Worm (Caenorhabditis elegans) whole organism, dauer: ENCODE measurements around the gene ttr-40.
"Not testable (repeated sequence)": the region's sequence is repeated elsewhere in the genome, so short reads cannot be mapped to it uniquely, and the experiment has no call there.

Experiments used
- unc-62 ChIP-seq: sonication (generic microtip); optimal IDR thresholded peaks from 2 replicates; lab custom pipeline; 2017; ENCODE audit warnings: missing biosample characterization, missing genetic modification reagents, missing genetic modification characterization

Gene ttr-40

DNA sequence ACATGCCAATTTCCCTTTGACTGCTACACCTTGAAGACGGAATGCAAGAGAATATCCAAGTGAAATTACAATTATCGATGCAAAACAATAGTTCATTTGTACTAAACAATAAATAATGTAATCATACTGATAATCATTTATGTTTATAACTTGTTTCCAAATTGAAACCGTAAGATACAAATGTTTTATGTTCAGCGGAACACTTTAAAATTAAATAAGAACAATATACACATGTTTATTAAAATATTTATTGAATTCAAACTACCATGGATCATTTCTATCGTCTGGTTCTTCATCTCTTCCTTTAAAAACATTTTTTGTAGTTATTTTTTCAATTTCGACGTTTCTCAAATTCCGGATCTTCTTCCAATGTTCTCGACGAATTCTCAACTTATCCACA is at the start of gene ttr-40:
Gene ttr-40, minus strand, starts transcription at position 101 of the 400 bp plus-strand sequence.
- no peak for TF ChIP-seq unc-62 (GFP tag; lab: Kevin White, UChicago)

DNA sequence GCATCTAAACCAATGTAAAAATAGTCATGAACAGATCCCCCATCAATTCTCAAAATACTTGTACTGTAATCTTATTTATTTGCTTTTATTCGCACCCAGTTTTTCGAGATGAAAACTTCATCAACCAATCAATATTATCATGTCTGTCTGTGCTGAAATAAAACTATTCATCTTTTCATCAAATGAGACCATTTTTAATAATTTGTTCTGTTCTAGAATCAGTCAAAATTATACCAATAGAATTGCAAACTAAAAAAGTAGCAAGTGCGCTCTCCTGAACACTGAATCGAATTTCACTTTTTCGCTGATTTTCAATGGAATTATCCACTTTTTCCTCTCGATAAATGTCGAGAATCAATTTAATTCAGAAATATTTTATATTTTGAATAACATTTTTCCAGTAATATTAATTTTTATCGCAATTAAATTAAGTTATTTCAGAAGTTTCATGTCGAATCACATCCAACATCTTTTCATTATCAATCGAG is 44.7 kb upstream of the ttr-40 start, which contains the start of gene trpp-4:
Gene trpp-4, plus strand, starts transcription at position 442 of the 488 bp plus-strand sequence.
- no peak for TF ChIP-seq unc-62 (GFP tag; lab: Kevin White, UChicago)

- TF ChIP-seq unc-62 (GFP tag; lab: Kevin White, UChicago): no peak
Measured at ce11 chrV:9394938-9395639, 39.8 kb upstream of the ttr-40 start.

ce11 chrV:9391959-9392358 is 36.7 kb upstream of the ttr-40 start:
- TF ChIP-seq unc-62 (GFP tag; lab: Kevin White, UChicago): no peak

DNA sequence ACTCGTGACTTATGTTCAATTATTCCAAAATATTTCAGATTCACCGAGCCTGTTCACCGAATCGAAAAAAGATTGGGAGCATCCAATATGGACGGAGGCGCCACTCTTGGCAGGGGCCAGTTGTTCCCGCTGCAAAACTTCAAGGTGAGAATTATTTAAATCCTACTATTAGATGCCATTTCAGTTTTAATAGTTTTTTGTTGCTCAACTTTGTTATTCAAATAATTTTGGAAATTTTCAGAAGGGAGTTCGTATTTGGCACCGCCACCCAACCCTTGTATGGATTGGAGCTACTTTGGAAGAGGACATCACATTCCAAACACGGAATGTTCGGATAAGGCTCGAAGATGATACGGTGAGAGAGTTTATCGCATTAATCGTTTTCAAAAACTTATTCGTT is 30.9 kb upstream of the ttr-40 start, which contains the start of gene hum-2:
Gene hum-2, plus strand, starts transcription at position 33 of the 400 bp plus-strand sequence.
- no peak for TF ChIP-seq unc-62 (GFP tag; lab: Kevin White, UChicago)

DNA sequence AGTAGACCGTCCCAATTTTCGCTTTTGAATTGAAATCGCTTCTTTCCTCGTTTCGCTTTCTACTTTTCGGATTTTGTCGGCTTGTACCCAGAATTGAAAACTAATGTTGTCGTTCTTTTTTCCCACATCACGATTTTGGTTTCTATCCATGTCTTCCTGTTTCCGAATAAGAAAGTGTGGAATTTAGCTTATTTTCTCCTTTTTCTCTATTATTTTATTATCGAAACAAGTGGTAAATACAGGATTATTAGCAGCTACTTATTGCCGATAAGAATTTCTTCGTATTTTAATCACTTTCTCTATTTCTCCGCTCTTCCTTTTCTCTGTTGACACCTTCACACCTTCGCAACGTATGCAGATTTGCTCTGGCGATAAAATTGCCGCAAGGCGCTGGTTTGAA is 29.7 kb upstream of the ttr-40 start:
- TF ChIP-seq unc-62 (GFP tag; lab: Kevin White, UChicago): no peak

DNA sequence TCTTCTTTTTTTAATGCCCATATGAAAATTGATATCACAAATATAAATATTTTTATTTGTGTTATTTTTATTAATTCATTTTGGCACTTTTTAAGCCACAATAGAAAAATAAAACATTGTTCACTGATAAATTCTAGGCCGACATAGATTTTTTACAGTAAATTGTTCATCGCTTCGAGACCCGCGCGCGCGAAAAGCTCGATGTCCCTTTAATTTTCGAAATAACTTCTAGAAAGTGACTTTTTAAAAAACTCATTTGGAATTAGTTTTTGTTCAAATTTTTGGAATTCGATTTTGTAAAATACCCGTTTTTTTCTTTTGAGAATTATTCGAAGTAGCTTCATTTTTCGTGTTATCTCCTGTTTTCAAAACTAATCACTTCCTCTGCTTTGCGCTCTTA is 29.1 kb upstream of the ttr-40 start:
- TF ChIP-seq unc-62 (GFP tag; lab: Kevin White, UChicago): no peak

DNA sequence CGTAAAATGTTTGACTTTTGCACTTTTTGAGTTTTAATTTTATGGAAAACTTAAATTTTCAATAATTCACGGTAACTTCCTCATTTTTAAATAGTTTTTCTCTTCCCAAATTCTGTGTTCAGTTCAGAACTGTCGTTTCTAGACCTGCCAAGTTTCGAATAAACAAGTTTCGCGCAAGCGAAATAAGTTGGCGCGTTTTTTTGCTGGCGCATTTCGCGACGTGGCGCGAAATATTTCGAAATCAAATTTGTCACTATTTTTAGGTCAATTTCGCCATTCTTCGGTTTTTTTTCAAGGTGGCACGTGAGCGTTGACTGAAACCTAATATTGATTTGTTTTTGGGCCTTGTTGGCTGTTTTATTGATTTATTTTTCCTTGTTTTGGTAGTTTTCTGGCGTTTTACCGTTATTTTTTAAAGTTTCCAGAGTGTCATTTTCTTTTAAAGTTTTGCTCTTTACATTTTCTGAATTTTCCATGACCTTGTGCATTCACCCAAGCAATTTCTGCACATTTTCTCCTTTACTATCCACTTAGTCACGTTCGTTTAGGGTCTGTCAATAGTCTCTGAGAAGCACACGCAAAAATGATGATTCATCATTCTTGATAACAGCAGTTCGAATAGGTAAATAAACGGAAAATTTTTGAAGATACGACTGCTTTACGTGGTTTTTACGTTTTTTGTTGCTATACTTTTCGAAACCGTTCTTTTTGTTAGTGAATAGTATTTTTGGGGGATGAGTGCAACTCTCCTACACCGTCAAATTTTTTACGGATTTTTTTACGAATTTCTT is 27.5 kb upstream of the ttr-40 start:
- TF ChIP-seq unc-62 (GFP tag; lab: Kevin White, UChicago): no peak

DNA sequence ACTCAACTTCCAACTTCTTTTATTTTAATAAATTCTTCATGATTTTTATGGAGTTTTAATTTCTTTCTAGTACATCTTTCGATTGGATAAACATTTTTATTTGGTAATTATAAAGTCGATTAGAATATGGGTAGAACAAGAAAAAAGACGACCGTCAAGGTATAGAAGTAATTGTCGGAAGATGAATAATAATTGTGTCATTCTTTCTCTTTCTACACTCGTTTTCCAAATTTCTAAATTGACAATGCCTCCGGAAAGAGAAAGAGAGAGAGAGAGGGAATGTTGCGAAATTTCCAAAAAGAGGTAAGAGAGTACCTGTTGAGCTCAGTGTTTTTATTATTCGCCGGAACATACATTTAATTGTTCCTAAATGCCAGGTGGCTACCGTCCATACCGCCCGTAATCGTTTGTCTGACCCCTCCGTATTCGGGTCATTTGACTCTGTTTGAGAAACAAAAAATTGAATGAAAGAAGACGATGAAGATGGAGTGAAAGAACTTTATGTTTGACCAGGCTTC is 26.6 kb upstream of the ttr-40 start, which contains the start of gene E02C12.12:
Gene E02C12.12, minus strand, starts transcription at position 468 of the 518 bp plus-strand sequence.
- TF ChIP-seq unc-62 (GFP tag; lab: Kevin White, UChicago): no peak

DNA sequence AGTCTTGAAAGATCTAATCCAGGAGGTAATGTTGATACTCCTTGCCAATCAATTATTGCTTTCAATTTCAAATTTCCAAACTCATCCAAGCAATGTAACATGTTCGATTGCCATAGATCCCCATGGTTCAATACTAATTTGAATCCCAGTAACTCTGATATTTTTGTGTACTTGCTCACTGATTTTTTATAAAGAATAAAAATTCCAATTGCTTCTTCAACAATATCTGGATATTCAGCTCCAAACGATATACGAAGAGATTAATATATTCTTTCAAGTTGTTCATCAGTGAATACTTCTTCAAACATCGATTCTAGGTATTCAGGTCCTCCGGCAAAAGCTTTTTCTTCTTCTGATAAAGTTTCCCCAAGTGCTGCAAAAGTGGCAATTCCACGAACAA is 24.5 kb upstream of the ttr-40 start, which contains the start of gene E02C12.11:
Gene E02C12.11, minus strand, starts transcription at position 101 of the 400 bp plus-strand sequence.
- not testable (repeated sequence) for TF ChIP-seq unc-62 (GFP tag; lab: Kevin White, UChicago)

- TF ChIP-seq unc-62 (GFP tag; lab: Kevin White, UChicago): no peak
Measured at ce11 chrV:9378335-9378734, 23.1 kb upstream of the ttr-40 start, which contains the start of gene E02C12.10. Gene E02C12.10 (minus strand): TSS chrV:9378409.

DNA sequence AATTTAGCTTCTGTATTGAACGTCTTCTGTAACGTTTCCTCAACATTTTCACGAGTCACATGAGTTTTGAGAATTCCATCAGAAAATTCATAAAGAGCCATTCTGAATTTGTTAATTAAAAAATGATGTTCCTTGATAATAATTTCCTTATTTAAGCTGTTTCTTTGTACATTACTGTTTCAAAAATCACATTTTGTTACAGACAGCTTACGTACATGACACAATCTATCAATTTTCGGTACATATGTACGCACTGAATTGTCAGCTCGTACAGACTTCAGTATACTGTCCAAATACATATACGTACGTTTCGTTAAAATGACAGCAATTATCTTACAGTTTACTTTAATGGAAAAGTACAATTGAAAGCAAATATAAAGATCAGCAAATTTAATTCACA is 21.1 kb upstream of the ttr-40 start, which contains the start of gene E02C12.19:
Gene E02C12.19, minus strand, starts transcription at position 101 of the 400 bp plus-strand sequence.
- TF ChIP-seq unc-62 (GFP tag; lab: Kevin White, UChicago): no peak

- TF ChIP-seq unc-62 (GFP tag; lab: Kevin White, UChicago): no peak
Measured at ce11 chrV:9375378-9375777, 20.1 kb upstream of the ttr-40 start, which contains the start of gene E02C12.9. Gene E02C12.9 (minus strand): TSS chrV:9375478.

DNA sequence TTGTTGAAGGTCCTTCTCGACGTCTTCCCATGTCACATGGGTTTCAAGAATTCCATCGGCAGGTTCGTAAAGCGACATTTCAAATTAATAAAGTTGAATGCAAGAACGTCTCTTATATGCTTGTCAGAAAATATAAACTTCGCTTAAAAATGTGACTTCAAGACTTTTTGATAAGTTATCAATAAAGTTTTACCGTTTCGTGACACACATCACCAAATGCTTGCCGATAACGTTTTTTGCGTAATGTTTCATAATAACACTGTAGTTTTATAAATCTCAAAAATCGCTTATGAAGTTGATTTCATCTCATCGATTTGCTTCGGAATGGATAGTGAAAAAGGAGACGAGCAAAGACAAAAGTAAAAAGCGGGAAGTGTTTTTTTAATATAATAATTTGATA is 18.2 kb upstream of the ttr-40 start, which contains the start of gene E02C12.8:
Gene E02C12.8, minus strand, starts transcription at position 141 of the 400 bp plus-strand sequence.
- TF ChIP-seq unc-62 (GFP tag; lab: Kevin White, UChicago): no peak

ce11 chrV:9370986-9371385 is 15.7 kb upstream of the ttr-40 start, which contains the start of gene E02C12.6:
Gene E02C12.6 (minus strand): TSS chrV:9371086.
- no peak for TF ChIP-seq unc-62 (GFP tag; lab: Kevin White, UChicago)
